Worm (Caenorhabditis elegans): ENCODE measurements around the gene F25D1.3.

ce11 chrV:10529600-10529999, 1.1 kb downstream of the F25D1.3 start:
- TF ChIP-seq ces-1 (GFP tag; optimal IDR thresholded peaks at IDR 0.05) (no peak), unc-62 (GFP tag; optimal IDR thresholded peaks at IDR 0.05 in 1 of 2) (no peak), unc-62 (tag; optimal IDR thresholded peaks at IDR 0.05) (no peak), ama-1 (optimal IDR thresholded peaks at IDR 0.05) (no peak), hlh-30 (tag; optimal IDR thresholded peaks at IDR 0.05; ENCODE audit: insufficient read depth) (no peak), unc-39 (tag; optimal IDR thresholded peaks at IDR 0.05) (no peak), cey-2 (tag; optimal IDR thresholded peaks at IDR 0.05; ENCODE audit: borderline replicate concordance, insufficient read depth) (no peak), fkh-10 (GFP tag; optimal IDR thresholded peaks at IDR 0.05) (no peak), sdz-12 (GFP tag; optimal IDR thresholded peaks at IDR 0.05) (no peak)

Measured in whole organism, L4 larva.